Worm (Caenorhabditis elegans) whole organism, early embryonic: ENCODE measurements around the gene ZK896.5.

Experiments
- B0310.2 ChIP-seq: sonication (generic microtip); optimal IDR thresholded peaks from 2 replicates; lab custom pipeline; 2016; ENCODE audit warnings: mild to moderate bottlenecking, missing genetic modification characterization, missing compliant biosample characterization
- F13C5.2 ChIP-seq: sonication (generic microtip); optimal IDR thresholded peaks from 2 replicates; lab custom pipeline; 2017; ENCODE audit warnings: mild to moderate bottlenecking, missing genetic modification characterization, inconsistent platforms, missing compliant biosample characterization
- aly-1 ChIP-seq: sonication (generic microtip); optimal IDR thresholded peaks from 2 replicates; lab custom pipeline; 2016; ENCODE audit warnings: missing genetic modification characterization, missing compliant biosample characterization
- ama-1 ChIP-seq: fragments of 150-350 bp; optimal IDR thresholded peaks from 2 replicates; lab custom pipeline; 2014
- ceh-13 ChIP-seq: fragments of 200-800 bp; sonication (Bioruptor generic); optimal IDR thresholded peaks from 2 replicates; lab custom pipeline; 2018; ENCODE audit warnings: mild to moderate bottlenecking, missing genetic modification characterization, missing compliant biosample characterization
- ceh-36 ChIP-seq: sonication (generic microtip); optimal IDR thresholded peaks from 2 replicates; lab custom pipeline; 2016; ENCODE audit warnings: missing genetic modification characterization, inconsistent platforms, missing compliant biosample characterization
- ets-7 ChIP-seq: sonication (generic microtip); optimal IDR thresholded peaks from 2 replicates; lab custom pipeline; 2016; ENCODE audit warnings: missing genotype, missing genetic modification characterization, missing compliant biosample characterization
- flt-1 ChIP-seq: fragments of 200-800 bp; sonication (Bioruptor generic); IDR thresholded peaks from 2 replicates; pipeline ENCODE4 v1.3.6; 2022; ENCODE audit warnings: missing genetic modification characterization, missing compliant biosample characterization
- hmbx-1 ChIP-seq: sonication (generic microtip); optimal IDR thresholded peaks from 2 replicates; lab custom pipeline; 2016; ENCODE audit warnings: mild to moderate bottlenecking, missing genetic modification characterization, missing compliant biosample characterization
- hmg-4 ChIP-seq: fragments of 200-800 bp; sonication (Bioruptor generic); optimal IDR thresholded peaks from 2 replicates; lab custom pipeline; 2018; ENCODE audit warnings: mild to moderate bottlenecking, missing genetic modification characterization, missing compliant biosample characterization
- hnd-1 ChIP-seq: sonication (generic microtip); optimal IDR thresholded peaks from 2 replicates; lab custom pipeline; 2016; ENCODE audit warnings: missing genetic modification characterization, missing compliant biosample characterization
- pes-1 ChIP-seq: fragments of 200-800 bp; sonication (Bioruptor generic); IDR thresholded peaks from 2 replicates; pipeline ENCODE4 v1.3.6; 2022; ENCODE audit warnings: missing genetic modification reagents, missing genetic modification characterization, missing compliant biosample characterization
- scrt-1 ChIP-seq: fragments of 200-800 bp; sonication (Bioruptor generic); IDR thresholded peaks from 2 replicates; pipeline ENCODE4 v1.3.6; 2022; ENCODE audit warnings: missing genetic modification characterization, missing compliant biosample characterization
- sea-1 ChIP-seq: fragments of 200-800 bp; sonication (Bioruptor generic); conservative IDR thresholded peaks from 2 replicates; pipeline ENCODE4 v1.3.6; 2022; ENCODE audit warnings: missing genetic modification characterization, missing compliant biosample characterization
- tbx-11 ChIP-seq: fragments of 200-800 bp; sonication (Bioruptor generic); IDR thresholded peaks from 2 replicates; pipeline ENCODE4 v1.3.6; 2022; ENCODE audit warnings: missing genetic modification characterization, missing compliant biosample characterization
- tbx-37 ChIP-seq: fragments of 200-800 bp; sonication (Bioruptor generic); conservative IDR thresholded peaks from 2 replicates; pipeline ENCODE4 v1.3.6; 2022; ENCODE audit warnings: missing genetic modification reagents, missing genetic modification characterization, missing compliant biosample characterization
- tra-4 ChIP-seq: sonication (generic microtip); optimal IDR thresholded peaks from 2 replicates; lab custom pipeline; 2017; ENCODE audit warnings: missing genetic modification characterization, missing compliant biosample characterization

The ZK896.5 gene

DNA sequence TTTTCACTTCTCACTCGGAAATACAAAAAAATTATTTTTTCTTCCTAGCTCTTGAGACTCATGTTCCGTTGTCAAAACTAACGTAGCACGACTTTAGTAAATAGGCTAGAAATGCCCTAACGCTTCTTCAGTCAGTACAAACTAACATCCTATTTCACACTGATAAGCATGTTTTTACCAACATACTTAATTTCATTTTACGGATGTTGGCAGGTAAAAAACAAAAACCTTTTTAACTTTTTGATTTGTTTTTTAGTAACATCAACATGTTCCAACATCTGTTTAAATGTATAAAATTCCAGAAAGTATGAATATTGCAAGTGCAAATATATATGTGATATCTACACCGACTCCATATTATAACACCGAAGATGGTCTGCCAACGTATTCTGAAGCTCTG, 20.8 kb upstream of the ZK896.5 start, which contains the start of gene K08D8.10:
Gene K08D8.10, plus strand, starts transcription at position 301 of the 400 bp plus-strand sequence.
- TF ChIP-seq sea-1 (no peak), hnd-1 (tag; lab: Kevin White, UChicago) (no peak), F13C5.2 (tag; lab: Kevin White, UChicago) (no peak), ceh-13 (no peak), tbx-11 (GFP tag; lab: Robert Waterston, UW) (no peak), tbx-37 (GFP tag; lab: Robert Waterston, UW) (no peak), tra-4 (tag; lab: Kevin White, UChicago) (no peak), hmbx-1 (no peak), ama-1 (lab: Kevin White, UChicago) (no peak), ets-7 (tag; lab: Kevin White, UChicago) (no peak), ceh-36 (tag; lab: Kevin White, UChicago) (no peak), flt-1 (GFP tag; lab: Robert Waterston, UW) (no peak), aly-1 (tag; lab: Kevin White, UChicago) (no peak), B0310.2 (tag; lab: Kevin White, UChicago) (no peak), pes-1 (no peak), scrt-1 (GFP tag; lab: Robert Waterston, UW) (no peak)

DNA sequence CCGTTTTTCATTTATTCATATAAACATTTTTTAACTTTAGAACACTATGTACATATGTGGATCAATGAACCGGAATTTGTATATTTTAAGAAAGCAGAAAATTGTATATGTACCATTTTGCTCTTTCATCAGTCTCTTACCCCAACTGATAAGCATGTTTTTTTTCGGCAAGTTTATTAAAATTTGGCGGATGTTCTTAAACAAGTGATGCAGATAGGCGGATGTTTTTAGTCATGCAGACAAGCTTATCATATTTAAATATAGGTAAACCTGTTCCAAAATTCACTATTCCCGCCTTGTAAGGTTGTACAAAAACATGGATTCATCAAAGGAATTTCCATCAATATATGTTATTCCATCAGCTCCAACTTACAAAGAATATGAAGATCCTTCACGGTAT, 19.9 kb upstream of the ZK896.5 start, which contains the start of gene K08D8.9:
Gene K08D8.9, plus strand, starts transcription at position 301 of the 400 bp plus-strand sequence.
- no peak for TF ChIP-seq sea-1
- no peak for TF ChIP-seq aly-1 (tag; lab: Kevin White, UChicago)
- TF ChIP-seq flt-1 (GFP tag; lab: Robert Waterston, UW) = no peak
- TF ChIP-seq ceh-13 = no peak
- TF ChIP-seq B0310.2 (tag; lab: Kevin White, UChicago) = no peak
- no peak for TF ChIP-seq hmg-4
- TF ChIP-seq ceh-36 (tag; lab: Kevin White, UChicago) = no peak

DNA sequence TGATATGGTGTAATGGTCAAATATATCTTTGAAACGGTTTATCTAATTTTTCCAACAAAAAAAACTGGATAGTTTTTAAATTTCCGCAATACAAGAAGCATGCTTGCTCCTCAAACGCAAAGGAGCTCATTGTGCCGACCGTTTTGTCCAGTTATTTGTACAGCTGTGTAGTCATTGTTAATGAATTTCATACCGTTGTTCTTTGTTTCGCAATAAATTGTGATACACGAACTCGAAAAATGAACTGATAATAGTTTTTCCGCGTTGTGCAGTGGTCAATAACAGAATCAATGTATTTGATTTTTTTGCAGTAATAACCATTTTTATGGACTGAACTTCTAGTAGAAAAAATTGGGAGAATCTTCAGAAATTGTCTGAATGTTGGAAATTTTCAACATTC, 19.4 kb upstream of the ZK896.5 start:
- no peak for TF ChIP-seq tbx-11 (GFP tag; lab: Robert Waterston, UW)
- no peak for TF ChIP-seq B0310.2 (tag; lab: Kevin White, UChicago)
- TF ChIP-seq ceh-36 (tag; lab: Kevin White, UChicago) = no peak
- TF ChIP-seq ama-1 (lab: Kevin White, UChicago) = no peak
- TF ChIP-seq hmbx-1 = no peak
- no peak for TF ChIP-seq tra-4 (tag; lab: Kevin White, UChicago)
- TF ChIP-seq ets-7 (tag; lab: Kevin White, UChicago) = no peak
- TF ChIP-seq hmg-4 = no peak

DNA sequence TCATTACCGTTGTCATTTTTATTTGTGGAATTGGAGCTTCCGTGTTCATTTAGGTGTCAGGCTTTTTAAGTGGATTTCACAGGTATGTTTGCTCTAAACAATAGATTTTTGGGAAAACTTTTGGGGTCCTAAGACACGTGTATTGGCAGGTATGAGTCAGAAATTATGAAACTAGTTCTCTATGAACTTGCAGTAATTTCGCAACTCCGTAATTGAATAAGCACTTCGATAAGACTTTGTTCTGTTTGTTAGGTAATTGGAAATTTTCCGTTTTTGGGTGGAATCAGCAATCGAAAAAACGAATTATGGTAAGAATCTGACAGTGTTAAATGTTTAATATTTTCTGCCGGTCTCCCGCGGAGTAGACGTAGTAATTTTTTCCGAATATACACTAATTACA, 17.7 kb upstream of the ZK896.5 start:
- TF ChIP-seq ceh-36 (tag; lab: Kevin White, UChicago) = no peak
- TF ChIP-seq flt-1 (GFP tag; lab: Robert Waterston, UW) = no peak
- TF ChIP-seq aly-1 (tag; lab: Kevin White, UChicago) = no peak

DNA sequence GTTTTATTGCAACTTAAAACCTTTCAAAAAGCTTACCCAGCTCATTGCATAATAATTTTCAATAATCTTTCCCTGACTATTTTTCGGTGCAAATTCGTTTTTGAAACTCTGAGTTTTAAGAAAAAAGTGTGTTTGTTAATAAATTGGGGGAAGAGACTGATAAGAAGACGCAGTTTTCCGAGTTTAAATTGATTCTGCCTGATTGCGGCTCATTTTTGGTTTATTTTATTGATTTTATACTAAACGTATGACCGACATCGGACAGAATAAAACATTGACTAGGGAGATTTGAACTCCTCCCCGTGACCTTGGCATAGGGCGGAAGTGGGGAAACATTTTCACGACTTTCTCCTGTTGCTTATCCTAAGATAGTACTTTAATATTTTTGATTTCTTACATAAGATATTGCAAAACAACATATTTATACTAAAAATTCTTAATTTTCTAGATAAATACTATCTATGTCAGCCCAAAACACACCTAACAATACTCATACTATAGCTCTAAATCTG, 17.0 kb upstream of the ZK896.5 start, which contains the start of gene K08D8.7:
Gene K08D8.7, plus strand, starts transcription at position 462 of the 512 bp plus-strand sequence.
- TF ChIP-seq F13C5.2 (tag; lab: Kevin White, UChicago) (no peak), tra-4 (tag; lab: Kevin White, UChicago) (no peak), aly-1 (tag; lab: Kevin White, UChicago) (no peak), tbx-37 (GFP tag; lab: Robert Waterston, UW) (no peak), hmg-4 (no peak), ceh-36 (tag; lab: Kevin White, UChicago) (no peak), pes-1 (no peak), B0310.2 (tag; lab: Kevin White, UChicago) (no peak), sea-1 (no peak)

DNA sequence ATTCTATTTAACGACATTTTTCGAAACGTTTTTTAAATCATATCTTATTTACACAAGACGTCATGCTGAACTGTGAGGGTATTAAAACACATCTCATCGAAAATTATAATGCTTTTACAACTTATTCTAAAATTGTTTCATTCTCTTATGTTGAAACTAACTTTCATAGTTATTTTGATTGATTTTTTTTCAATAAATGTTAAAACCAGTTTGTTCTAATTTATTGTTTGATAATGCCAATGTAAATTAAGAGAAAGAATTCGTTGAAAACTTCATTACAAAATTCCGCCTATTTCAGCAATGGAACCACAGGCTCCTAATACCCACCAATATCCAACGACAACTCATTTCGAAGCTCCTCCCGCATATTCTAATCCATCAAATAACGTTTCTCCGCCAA, 15.6 kb upstream of the ZK896.5 start, which contains the start of gene K08D8.11:
Gene K08D8.11, plus strand, starts transcription at position 301 of the 400 bp plus-strand sequence.
- TF ChIP-seq ets-7 (tag; lab: Kevin White, UChicago) (no peak), sea-1 (no peak)

DNA sequence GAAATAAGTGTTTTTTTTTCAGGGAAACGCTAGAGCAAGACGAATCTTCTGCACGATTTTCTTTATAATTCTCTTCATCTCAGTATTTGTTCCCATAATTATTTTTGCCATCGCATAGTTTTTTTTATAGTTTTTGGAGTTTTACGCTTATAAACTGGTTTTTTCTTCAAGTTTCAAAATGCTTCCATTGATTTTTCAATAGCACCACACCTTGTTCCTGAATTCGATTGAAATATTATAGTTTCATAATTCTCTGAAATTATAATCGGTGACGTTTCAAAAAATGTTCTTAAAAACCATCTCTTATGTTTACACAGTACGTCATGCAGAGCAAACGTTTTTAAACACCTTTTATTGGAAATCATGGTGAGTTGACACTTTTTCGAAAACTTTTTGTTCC, 13.7 kb upstream of the ZK896.5 start, which contains the start of gene K08D8.12:
Gene K08D8.12, plus strand, starts transcription at position 301 of the 400 bp plus-strand sequence.
- no peak for TF ChIP-seq pes-1
- no peak for TF ChIP-seq hnd-1 (tag; lab: Kevin White, UChicago)
- no peak for TF ChIP-seq ceh-36 (tag; lab: Kevin White, UChicago)
- TF ChIP-seq F13C5.2 (tag; lab: Kevin White, UChicago) = no peak
- no peak for TF ChIP-seq B0310.2 (tag; lab: Kevin White, UChicago)
- TF ChIP-seq flt-1 (GFP tag; lab: Robert Waterston, UW) = no peak
- no peak for TF ChIP-seq sea-1
- no peak for TF ChIP-seq ama-1 (lab: Kevin White, UChicago)
- no peak for TF ChIP-seq tra-4 (tag; lab: Kevin White, UChicago)
- TF ChIP-seq ets-7 (tag; lab: Kevin White, UChicago) = no peak
- TF ChIP-seq hmbx-1 = no peak
- TF ChIP-seq scrt-1 (GFP tag; lab: Robert Waterston, UW) = no peak
- no peak for TF ChIP-seq aly-1 (tag; lab: Kevin White, UChicago)
- no peak for TF ChIP-seq tbx-37 (GFP tag; lab: Robert Waterston, UW)
- no peak for TF ChIP-seq hmg-4
- no peak for TF ChIP-seq tbx-11 (GFP tag; lab: Robert Waterston, UW)
- no peak for TF ChIP-seq ceh-13

DNA sequence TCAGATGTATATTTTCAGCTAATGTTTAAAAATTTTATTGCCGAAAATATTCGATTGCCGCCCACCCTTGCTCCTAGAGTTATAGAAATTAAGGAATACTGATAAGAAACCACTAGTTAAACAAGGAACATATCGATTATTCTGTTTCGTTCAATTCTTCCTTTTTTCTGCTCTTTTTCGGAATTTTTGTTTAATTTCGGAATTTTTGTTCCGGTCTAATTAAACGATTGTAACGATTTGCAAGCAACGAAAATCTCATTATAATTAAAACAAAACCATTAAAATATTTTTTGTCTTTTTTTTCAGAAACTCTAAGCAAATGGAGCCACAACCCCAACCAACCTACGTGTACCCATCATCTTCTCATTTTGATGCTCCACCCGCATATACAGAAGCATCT, 12.7 kb upstream of the ZK896.5 start, which contains the start of gene K08D8.1:
Gene K08D8.1, plus strand, starts transcription at position 301 of the 400 bp plus-strand sequence.
- TF ChIP-seq ets-7 (tag; lab: Kevin White, UChicago) = no peak
- TF ChIP-seq sea-1 = no peak
- TF ChIP-seq tra-4 (tag; lab: Kevin White, UChicago) = no peak
- TF ChIP-seq ceh-36 (tag; lab: Kevin White, UChicago) = no peak
